Worm (Caenorhabditis elegans) whole organism, L3 larva: Measurements from ENCODE around the gene rmh-2.

ENCODE experiments used
- elt-3 ChIP-seq, 3 experiments: fragments of 150-350 bp in 1 of 3; sonication (generic microtip) in 2 of 3; optimal IDR thresholded peaks; 2 replicates in 2 of 3; 4 replicates in 1 of 3; lab custom pipeline; 2014 to 2017; ENCODE audit warnings: missing biosample characterization in 3 of 3, missing genetic modification characterization in 3 of 3
- lin-15B ChIP-seq: fragments of 150-350 bp; optimal IDR thresholded peaks from 2 replicates; lab custom pipeline; 2014; ENCODE audit warnings: missing biosample characterization, missing genetic modification characterization
- pqm-1 ChIP-seq: fragments of 150-350 bp; optimal IDR thresholded peaks from 2 replicates; lab custom pipeline; 2017; ENCODE audit warnings: missing biosample characterization, missing genetic modification characterization, inconsistent platforms
- unc-39 ChIP-seq: sonication (generic microtip); optimal IDR thresholded peaks from 4 replicates; lab custom pipeline; 2017; ENCODE audit warnings: missing biosample characterization, missing genetic modification characterization
- ztf-11 ChIP-seq: fragments of 150-350 bp; optimal IDR thresholded peaks from 2 replicates; lab custom pipeline; 2014; ENCODE audit warnings: missing biosample characterization, missing genetic modification characterization

DNA sequence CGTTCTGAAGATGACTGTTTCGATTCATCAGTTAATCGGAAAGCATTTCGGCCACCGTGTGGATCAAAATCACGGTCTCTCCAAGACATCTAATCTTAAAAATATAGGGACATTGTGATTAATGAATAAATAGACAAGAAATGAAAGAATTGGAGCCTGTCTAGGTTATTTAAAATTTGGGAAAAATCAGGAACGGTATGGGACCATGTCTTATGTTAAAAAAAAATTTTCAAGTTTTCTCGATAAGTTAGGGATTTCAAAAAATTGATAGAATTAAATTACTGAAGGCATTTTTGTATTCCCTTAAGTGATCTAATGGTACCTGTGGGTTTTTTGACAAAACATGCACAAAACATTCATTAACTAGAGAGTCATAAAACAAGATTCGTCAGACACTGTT is 45.6 kb upstream of the rmh-2 start, which contains the start of gene unc-41:
- TF ChIP-seq pqm-1 (tag; lab: Kevin White, UChicago): no peak
- no peak for TF ChIP-seq unc-39 (tag; lab: Kevin White, UChicago)
- no peak for TF ChIP-seq lin-15B (tag; lab: Kevin White, UChicago)
- TF ChIP-seq ztf-11 (tag; lab: Kevin White, UChicago): no peak
- no peak for TF ChIP-seq elt-3 (tag; optimal IDR thresholded peaks at IDR 0.05; lab: Kevin White, UChicago)
